Comparison of ENCODE assay signal across 5 fruit fly cellular contexts in the genomic region with DNA sequence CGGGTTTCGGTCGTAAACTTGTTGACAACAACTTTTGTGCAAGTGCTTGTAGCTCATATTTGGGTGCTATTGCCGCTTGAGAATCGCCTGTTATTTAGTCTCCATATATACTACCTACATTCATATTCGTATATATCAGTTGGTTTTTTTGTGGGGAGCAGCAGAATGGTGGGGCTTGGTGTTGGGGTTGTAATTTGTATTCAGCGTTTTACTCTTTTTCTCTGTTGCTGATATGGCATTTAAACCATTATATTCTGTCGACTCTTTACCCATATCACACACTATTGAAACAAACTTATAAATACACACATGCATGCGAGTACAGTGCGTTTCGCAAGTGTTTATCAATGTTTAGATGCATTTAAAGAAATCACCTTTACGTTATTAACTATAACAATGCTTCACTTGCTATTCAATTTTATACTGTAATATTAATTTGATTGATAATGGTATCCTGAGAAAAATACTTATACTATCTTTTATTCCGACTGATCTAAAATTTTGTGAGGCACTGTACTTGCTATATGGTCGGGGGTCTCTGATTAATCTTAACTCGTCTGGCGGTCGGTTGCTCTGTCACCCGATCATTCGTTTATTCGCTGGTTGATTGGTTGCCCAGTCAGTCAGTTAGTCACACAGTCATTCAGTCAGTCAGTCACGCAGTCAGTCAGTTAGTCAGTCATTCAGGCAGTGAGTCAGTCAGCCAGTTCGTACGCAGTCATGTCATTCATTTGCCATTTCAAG.
TF ChIP-seq lines count a peak whose summit lies in the region.

No protein-coding gene starts in this region.

- peak; percentile 32 for TF ChIP-seq CTCF in whole organism, embryonic (GFP tag; optimal IDR thresholded peaks at IDR 0.05; lab: Kevin White, UChicago)

TF ChIP-seq in whole organism, adult, 20 proteins besides CTCF, POLR2A, EP300 and RAD21 (continues in another document):
- TF ChIP-seq CG7045 (GFP tag; optimal IDR thresholded peaks at IDR 0.05; lab: Kevin White, UChicago) (peak; percentile 95), Mnt (GFP tag; optimal IDR thresholded peaks at IDR 0.05; lab: Kevin White, UChicago) (peak; percentile 86), toe (GFP tag; optimal IDR thresholded peaks at IDR 0.05; lab: Kevin White, UChicago) (peak; percentile 85), CG7101 (tag; optimal IDR thresholded peaks at IDR 0.05; lab: Kevin White, UChicago) (peak; percentile 98), kay (GFP tag; lab: Kevin White, UChicago; ENCODE audit: borderline replicate concordance) (peak; percentile 97), cnc (optimal IDR thresholded peaks at IDR 0.05; lab: Kevin White, UChicago) (no peak), CG12768 (GFP tag; optimal IDR thresholded peaks at IDR 0.05; lab: Kevin White, UChicago) (peak; percentile 97), CG33017 (tag; optimal IDR thresholded peaks at IDR 0.05; lab: Kevin White, UChicago) (peak; percentile 98), CG14711 (tag; optimal IDR thresholded peaks at IDR 0.05; lab: Kevin White, UChicago) (peak; percentile 96), ovo (GFP tag; optimal IDR thresholded peaks at IDR 0.05; lab: Kevin White, UChicago) (no peak), CG11617 (GFP tag; optimal IDR thresholded peaks at IDR 0.05; lab: Kevin White, UChicago) (peak; percentile 95), Hr96 (GFP tag; optimal IDR thresholded peaks at IDR 0.05; lab: Kevin White, UChicago) (peak; percentile 89), Clk (GFP tag; optimal IDR thresholded peaks at IDR 0.05; lab: Kevin White, UChicago) (peak; percentile 93), tj (GFP tag; optimal IDR thresholded peaks at IDR 0.05; lab: Kevin White, UChicago) (peak; percentile 98), cic (GFP tag; optimal IDR thresholded peaks at IDR 0.05; lab: Kevin White, UChicago) (peak; percentile 100), CG5204 (GFP tag; optimal IDR thresholded peaks at IDR 0.05; lab: Kevin White, UChicago) (peak; percentile 94)

TF ChIP-seq in whole organism, embryonic, 481 proteins besides CTCF, POLR2A, EP300 and RAD21 (continues in another document):
- no peak for TF ChIP-seq da (GFP tag; optimal IDR thresholded peaks at IDR 0.05; lab: Kevin White, UChicago)
- peak; percentile 94 for TF ChIP-seq gem (tag; optimal IDR thresholded peaks at IDR 0.05; lab: Kevin White, UChicago)
- TF ChIP-seq esg (GFP tag; conservative IDR thresholded peaks at IDR 0.05; lab: Robert Waterston, UW): peak; percentile 83
- TF ChIP-seq CG7556 (GFP tag; optimal IDR thresholded peaks at IDR 0.05; lab: Kevin White, UChicago): peak; percentile 87
- peak; percentile 78 for TF ChIP-seq CG10267 (tag; optimal IDR thresholded peaks at IDR 0.05; lab: Kevin White, UChicago)
- peak; percentile 44 for TF ChIP-seq ewg (GFP tag; optimal IDR thresholded peaks at IDR 0.05; lab: Kevin White, UChicago)
- peak; percentile 88 for TF ChIP-seq CG15011 (GFP tag; optimal IDR thresholded peaks at IDR 0.05; lab: Kevin White, UChicago)
- peak; percentile 52 for TF ChIP-seq jing (GFP tag; optimal IDR thresholded peaks at IDR 0.05; lab: Kevin White, UChicago)
- peak; percentile 94 for TF ChIP-seq sug (tag; optimal IDR thresholded peaks at IDR 0.05; lab: Kevin White, UChicago)
- TF ChIP-seq CG2875 (GFP tag; optimal IDR thresholded peaks at IDR 0.05; lab: Kevin White, UChicago): peak; percentile 62
- TF ChIP-seq Gsc (GFP tag; IDR thresholded peaks at IDR 0.05; lab: Robert Waterston, UW): no peak
- no peak for TF ChIP-seq BEAF-32 (GFP tag; optimal IDR thresholded peaks at IDR 0.05; lab: Kevin White, UChicago)
- no peak for TF ChIP-seq Opbp (GFP tag; IDR thresholded peaks at IDR 0.05; lab: Robert Waterston, UW; ENCODE audit: partially characterized antibody)
- TF ChIP-seq CG11247 (GFP tag; IDR thresholded peaks at IDR 0.05; lab: Robert Waterston, UW): peak; percentile 70; the same call in 1 of the 2 replicates
- TF ChIP-seq en (GFP tag; optimal IDR thresholded peaks at IDR 0.05; lab: Kevin White, UChicago): no peak
- peak; percentile 69; the same call in 2 of the 4 replicates for TF ChIP-seq Gug (GFP tag; IDR thresholded peaks at IDR 0.05; lab: Robert Waterston, UW)

TF ChIP-seq in whole organism, prepupa, 60 proteins besides CTCF, POLR2A, EP300 and RAD21 (continues in another document):
- TF ChIP-seq CG11762 (GFP tag; optimal IDR thresholded peaks at IDR 0.05; lab: Kevin White, UChicago; ENCODE audit: insufficient read depth) (peak; percentile 85), CG10631 (GFP tag; optimal IDR thresholded peaks at IDR 0.05; lab: Kevin White, UChicago) (peak; percentile 96), achi (GFP tag; optimal IDR thresholded peaks at IDR 0.05; lab: Kevin White, UChicago) (peak; percentile 91), svp (GFP tag; lab: Kevin White, UChicago) (peak; percentile 92), CG9139 (GFP tag; optimal IDR thresholded peaks at IDR 0.05; lab: Kevin White, UChicago) (peak; percentile 95), CG6854 (GFP tag; optimal IDR thresholded peaks at IDR 0.05; lab: Kevin White, UChicago) (peak; percentile 67), CG34406 (GFP tag; optimal IDR thresholded peaks at IDR 0.05; lab: Kevin White, UChicago) (peak; percentile 93), CG4318 (GFP tag; optimal IDR thresholded peaks at IDR 0.05; lab: Kevin White, UChicago) (peak; percentile 85), ss (GFP tag; optimal IDR thresholded peaks at IDR 0.05; lab: Kevin White, UChicago) (peak; percentile 95), Hr38 (GFP tag; optimal IDR thresholded peaks at IDR 0.05; lab: Kevin White, UChicago) (no peak), salr (GFP tag; optimal IDR thresholded peaks at IDR 0.05; lab: Kevin White, UChicago) (peak; percentile 79 to 94), CG8319 (GFP tag; optimal IDR thresholded peaks at IDR 0.05; lab: Kevin White, UChicago) (peak; percentile 78), vri (GFP tag; optimal IDR thresholded peaks at IDR 0.05; lab: Kevin White, UChicago) (peak; percentile 86), Met (GFP tag; optimal IDR thresholded peaks at IDR 0.05; lab: Kevin White, UChicago) (peak; percentile 91), Gug (GFP tag; IDR thresholded peaks at IDR 0.05; lab: Robert Waterston, UW) (peak; percentile 94), esn (GFP tag; optimal IDR thresholded peaks at IDR 0.05; lab: Kevin White, UChicago) (peak; percentile 94), CG11902 (GFP tag; optimal IDR thresholded peaks at IDR 0.05; lab: Kevin White, UChicago) (peak; percentile 84)

TF ChIP-seq in whole organism, pupa, 21 proteins besides CTCF, POLR2A, EP300 and RAD21 (continues in another document):
- peak; percentile 98 for TF ChIP-seq CG32121 (GFP tag; IDR thresholded peaks at IDR 0.05; lab: Robert Waterston, UW)
- peak; percentile 95 for TF ChIP-seq CG34367 (tag; optimal IDR thresholded peaks at IDR 0.05; lab: Kevin White, UChicago)
- peak; percentile 90 for TF ChIP-seq CG13204 (GFP tag; optimal IDR thresholded peaks at IDR 0.05; lab: Kevin White, UChicago)
- TF ChIP-seq EcR (GFP tag; optimal IDR thresholded peaks at IDR 0.05; lab: Kevin White, UChicago): peak; percentile 85
- TF ChIP-seq CG17806 (tag; optimal IDR thresholded peaks at IDR 0.05; lab: Kevin White, UChicago): peak; percentile 96
- peak; percentile 93 for TF ChIP-seq CG14655 (GFP tag; optimal IDR thresholded peaks at IDR 0.05; lab: Kevin White, UChicago)
- peak; percentile 95 for TF ChIP-seq CG9948 (tag; optimal IDR thresholded peaks at IDR 0.05; lab: Kevin White, UChicago)
- TF ChIP-seq CG4496 (GFP tag; IDR thresholded peaks at IDR 0.05; lab: Robert Waterston, UW): peak; percentile 97
- peak; percentile 72 for TF ChIP-seq CG10348 (GFP tag; IDR thresholded peaks at IDR 0.05; lab: Robert Waterston, UW)
- TF ChIP-seq D1 (tag; optimal IDR thresholded peaks at IDR 0.05; lab: Kevin White, UChicago): peak; percentile 73
- TF ChIP-seq gl (tag; optimal IDR thresholded peaks at IDR 0.05; lab: Kevin White, UChicago): peak; percentile 94
- TF ChIP-seq Pif1B (GFP tag; optimal IDR thresholded peaks at IDR 0.05; lab: Kevin White, UChicago): peak; percentile 90
- TF ChIP-seq CG12605 (GFP tag; IDR thresholded peaks at IDR 0.05; lab: Robert Waterston, UW): peak; percentile 94
- peak; percentile 96 for TF ChIP-seq CG8301 (tag; optimal IDR thresholded peaks at IDR 0.05; lab: Kevin White, UChicago)
- TF ChIP-seq fd96Ca (GFP tag; IDR thresholded peaks at IDR 0.05; lab: Robert Waterston, UW): peak; percentile 83
- peak; percentile 97 for TF ChIP-seq CG15710 (tag; optimal IDR thresholded peaks at IDR 0.05; lab: Kevin White, UChicago)
- TF ChIP-seq Ets98B (GFP tag; IDR thresholded peaks at IDR 0.05; lab: Robert Waterston, UW): peak; percentile 96
- TF ChIP-seq CG8159 (tag; optimal IDR thresholded peaks at IDR 0.05; lab: Kevin White, UChicago): peak; percentile 98
- peak; percentile 84 for TF ChIP-seq Snoo (tag; optimal IDR thresholded peaks at IDR 0.05; lab: Kevin White, UChicago)

TF ChIP-seq in whole organism, wandering third instar larva, 38 proteins besides CTCF, POLR2A, EP300 and RAD21 (continues in another document):
- TF ChIP-seq foxo (GFP tag; optimal IDR thresholded peaks at IDR 0.05; lab: Kevin White, UChicago) (peak; percentile 15 to 94), br (GFP tag; optimal IDR thresholded peaks at IDR 0.05; lab: Kevin White, UChicago) (peak; percentile 91), lola (GFP tag; optimal IDR thresholded peaks at IDR 0.05; lab: Kevin White, UChicago) (no peak), Myc (optimal IDR thresholded peaks at IDR 0.05; lab: Kevin White, UChicago) (no peak), dsf (GFP tag; optimal IDR thresholded peaks at IDR 0.05; lab: Kevin White, UChicago; ENCODE audit: borderline replicate concordance) (peak; percentile 34), Sp1 (GFP tag; optimal IDR thresholded peaks at IDR 0.05; lab: Kevin White, UChicago) (peak; percentile 90), usp (GFP tag; optimal IDR thresholded peaks at IDR 0.05; lab: Kevin White, UChicago) (no peak), rgr (GFP tag; optimal IDR thresholded peaks at IDR 0.05; lab: Kevin White, UChicago) (peak; percentile 94), Hr78 (GFP tag; optimal IDR thresholded peaks at IDR 0.05; lab: Kevin White, UChicago) (no peak), brk (GFP tag; optimal IDR thresholded peaks at IDR 0.05; lab: Kevin White, UChicago) (peak; percentile 72), sv (GFP tag; optimal IDR thresholded peaks at IDR 0.05; lab: Kevin White, UChicago) (peak; percentile 67), psq (GFP tag; optimal IDR thresholded peaks at IDR 0.05; lab: Kevin White, UChicago) (peak; percentile 90), CrebA (GFP tag; optimal IDR thresholded peaks at IDR 0.05; lab: Kevin White, UChicago; ENCODE audit: borderline replicate concordance) (peak; percentile 59), Vsx2 (GFP tag; optimal IDR thresholded peaks at IDR 0.05; lab: Kevin White, UChicago; ENCODE audit: partially characterized antibody) (no peak), Hnf4 (GFP tag; optimal IDR thresholded peaks at IDR 0.05; lab: Kevin White, UChicago) (peak; percentile 81), pan (optimal IDR thresholded peaks at IDR 0.05; lab: Kevin White, UChicago) (no peak), N (GFP tag; optimal IDR thresholded peaks at IDR 0.05; lab: Kevin White, UChicago) (no peak), OdsH (GFP tag; optimal IDR thresholded peaks at IDR 0.05; lab: Kevin White, UChicago) (peak; percentile 94), Abd-B (GFP tag; optimal IDR thresholded peaks at IDR 0.05; lab: Kevin White, UChicago) (no peak), ey (GFP tag; optimal IDR thresholded peaks at IDR 0.05; lab: Kevin White, UChicago) (peak; percentile 92)
